Fruit fly (Drosophila melanogaster): Measurements from ENCODE around the gene ush.

Gene ush

dm6 chr2L:540572-541210 is 64.7 kb downstream of the ush start (continued):
- TF ChIP-seq zen2 (GFP tag; IDR thresholded peaks at IDR 0.05; ENCODE audit: partially characterized antibody) (peak; percentile 75; the same call in 2 of the 3 replicates), Chrac-16 (GFP tag; optimal IDR thresholded peaks at IDR 0.05) (no peak), Aef1 (GFP tag; IDR thresholded peaks at IDR 0.05) (no peak), CG17829 (tag; optimal IDR thresholded peaks at IDR 0.05) (peak; percentile 17), CG9215 (GFP tag; IDR thresholded peaks at IDR 0.05) (no peak), hb (GFP tag; IDR thresholded peaks at IDR 0.05; ENCODE audit: partially characterized antibody) (no peak), CG7839 (tag; optimal IDR thresholded peaks at IDR 0.05) (peak; percentile 1), Kr (GFP tag; optimal IDR thresholded peaks at IDR 0.05) (no peak), tx (GFP tag; optimal IDR thresholded peaks at IDR 0.05) (no peak), abd-A (tag; optimal IDR thresholded peaks at IDR 0.05) (peak; percentile 95), CG12155 (GFP tag; optimal IDR thresholded peaks at IDR 0.05) (no peak), pzg (GFP tag; optimal IDR thresholded peaks at IDR 0.05) (peak; percentile 55), chn (GFP tag; optimal IDR thresholded peaks at IDR 0.05) (no peak), oc (tag; optimal IDR thresholded peaks at IDR 0.05) (peak; percentile 36), Dll (GFP tag; IDR thresholded peaks at IDR 0.05; ENCODE audit: partially characterized antibody) (peak; percentile 77; the same call in 3 of the 4 replicates), CG6813 (GFP tag; optimal IDR thresholded peaks at IDR 0.05) (peak; percentile 17), lbe (GFP tag; optimal IDR thresholded peaks at IDR 0.05) (no peak), Jarid2 (GFP tag; optimal IDR thresholded peaks at IDR 0.05) (no peak), nom (GFP tag; optimal IDR thresholded peaks at IDR 0.05) (peak; percentile 21), Bteb2 (GFP tag; optimal IDR thresholded peaks at IDR 0.05) (no peak), HmgZ (tag; optimal IDR thresholded peaks at IDR 0.05) (peak; percentile 54), CG33557 (GFP tag; optimal IDR thresholded peaks at IDR 0.05) (peak; percentile 62), seq (GFP tag; IDR thresholded peaks at IDR 0.05) (no peak), Lhr (GFP tag; optimal IDR thresholded peaks at IDR 0.05) (peak; percentile 100), CG14965 (GFP tag; optimal IDR thresholded peaks at IDR 0.05; ENCODE audit: borderline replicate concordance) (no peak), trem (tag; optimal IDR thresholded peaks at IDR 0.05) (peak; percentile 58), CG12104 (GFP tag; optimal IDR thresholded peaks at IDR 0.05) (no peak), CG8388 (GFP tag; optimal IDR thresholded peaks at IDR 0.05) (no peak), H2.0 (GFP tag; IDR thresholded peaks at IDR 0.05) (no peak), Dp (GFP tag; optimal IDR thresholded peaks at IDR 0.05) (peak; percentile 71), CG17912 (GFP tag; optimal IDR thresholded peaks at IDR 0.05) (peak; percentile 77), CG6254 (GFP tag; optimal IDR thresholded peaks at IDR 0.05) (peak; percentile 1), Atf6 (GFP tag; IDR thresholded peaks at IDR 0.05) (no peak), CG16815 (GFP tag; optimal IDR thresholded peaks at IDR 0.05) (no peak), CG15073 (GFP tag; optimal IDR thresholded peaks at IDR 0.05) (no peak), CG17359 (tag; optimal IDR thresholded peaks at IDR 0.05) (no peak), Fer1 (GFP tag; optimal IDR thresholded peaks at IDR 0.05) (peak; percentile 6), CG2116 (GFP tag; optimal IDR thresholded peaks at IDR 0.05) (peak; percentile 53), MTF-1 (GFP tag; optimal IDR thresholded peaks at IDR 0.05; ENCODE audit: borderline replicate concordance) (no peak), CG7271 (tag; optimal IDR thresholded peaks at IDR 0.05) (no peak), CG3995 (GFP tag; optimal IDR thresholded peaks at IDR 0.05) (no peak), CG11247 (GFP tag; IDR thresholded peaks at IDR 0.05) (no peak), Lpt (GFP tag; optimal IDR thresholded peaks at IDR 0.05) (no peak), her (GFP tag; optimal IDR thresholded peaks at IDR 0.05) (no peak), CG10431 (GFP tag; optimal IDR thresholded peaks at IDR 0.05) (peak; percentile 42), tna (GFP tag; IDR thresholded peaks at IDR 0.05; ENCODE audit: partially characterized antibody) (0 out of 2 replicates have a peak, but pooled peaks have one; percentile 56), CG10565 (GFP tag; optimal IDR thresholded peaks at IDR 0.05) (no peak), Xbp1 (GFP tag; optimal IDR thresholded peaks at IDR 0.05) (peak; percentile 25), D19B (GFP tag; optimal IDR thresholded peaks at IDR 0.05) (no peak)

Measured in whole organism, embryonic.